Worm (Caenorhabditis elegans) whole organism, midembryonic: ENCODE measurements around the gene phf-32.

Experiments
- flt-1 ChIP-seq: fragments of 200-800 bp; sonication (Bioruptor generic); IDR thresholded peaks from 2 replicates; pipeline ENCODE4 v1.3.6; 2022; ENCODE audit warnings: missing genetic modification characterization, missing compliant biosample characterization
- klf-2 ChIP-seq: fragments of 200-800 bp; sonication (Bioruptor generic); conservative IDR thresholded peaks from 2 replicates; pipeline ENCODE4 v1.3.6; 2022; ENCODE audit warnings: missing genetic modification reagents, missing genetic modification characterization, missing compliant biosample characterization
- tab-1 ChIP-seq: fragments of 200-800 bp; sonication (Bioruptor generic); IDR thresholded peaks from 2 replicates; pipeline ENCODE4 v1.3.6; 2022; ENCODE audit warnings: missing genetic modification characterization, missing compliant biosample characterization

ce11 chrX:12315268-12315667 lies 8.6 kb downstream of the phf-32 start, which contains the start of gene xtr-2:
- TF ChIP-seq flt-1 (GFP tag; lab: Robert Waterston, UW) (no peak), tab-1 (no peak), klf-2 (GFP tag; lab: Robert Waterston, UW) (no peak)
